Worm (Caenorhabditis elegans) whole organism, midembryonic: ENCODE measurements around the gene K08E5.6.

Source experiments
- T22C8.4 ChIP-seq: fragments of 200-800 bp; sonication (Bioruptor generic); IDR thresholded peaks from 2 replicates; pipeline ENCODE4 v1.3.6; 2022; ENCODE audit warnings: missing genetic modification characterization, missing compliant biosample characterization
- flt-1 ChIP-seq: fragments of 200-800 bp; sonication (Bioruptor generic); IDR thresholded peaks from 2 replicates; pipeline ENCODE4 v1.3.6; 2022; ENCODE audit warnings: missing genetic modification characterization, missing compliant biosample characterization
- ref-1 ChIP-seq: fragments of 200-800 bp; sonication (Bioruptor generic); conservative IDR thresholded peaks from 2 replicates; pipeline ENCODE4 v1.3.6; 2022; ENCODE audit warnings: missing genetic modification reagents, missing genetic modification characterization, missing compliant biosample characterization
- ztf-29 ChIP-seq: fragments of 200-800 bp; sonication (Bioruptor generic); IDR thresholded peaks from 2 replicates; pipeline ENCODE4 v1.3.6; 2022; ENCODE audit warnings: missing genetic modification reagents, missing genetic modification characterization, missing compliant biosample characterization

DNA sequence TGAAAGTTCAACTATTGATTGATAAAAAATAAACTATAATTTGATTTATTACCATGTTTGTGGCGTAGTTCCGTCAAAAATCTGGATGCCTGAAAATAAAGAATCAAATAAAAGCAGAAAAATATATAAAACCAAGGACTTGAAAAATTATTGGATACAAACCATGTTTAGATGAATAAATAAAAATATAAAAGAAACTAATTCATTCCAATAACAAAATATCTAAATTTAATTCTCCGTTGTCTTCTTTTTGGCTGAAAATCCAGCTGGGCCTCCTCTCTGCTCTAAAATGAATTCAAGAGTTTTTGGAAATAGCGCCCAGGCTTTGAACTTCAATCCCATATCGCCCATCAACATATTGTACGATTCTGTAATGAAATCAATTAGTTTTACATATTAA lies 27.9 kb upstream of the K08E5.6 start, which contains the start of gene vps-29:
- TF ChIP-seq ref-1 (GFP tag; lab: Robert Waterston, UW), result no peak
- no peak for TF ChIP-seq ztf-29 (GFP tag; lab: Robert Waterston, UW)
- no peak for TF ChIP-seq flt-1 (GFP tag; lab: Robert Waterston, UW)
- no peak for TF ChIP-seq T22C8.4 (GFP tag; lab: Robert Waterston, UW)
